Worm (Caenorhabditis elegans): ENCODE data around the gene C35D10.7.

ce11 chrIII:4900260-4900659 is 44.3 kb downstream of the C35D10.7 start, which contains the start of gene tag-340:
- TF ChIP-seq xnd-1 (tag; optimal IDR thresholded peaks at IDR 0.05), result peak; percentile 51
- TF ChIP-seq dpl-1 (GFP tag; optimal IDR thresholded peaks at IDR 0.05), result no peak
- TF ChIP-seq nfya-1 (tag; optimal IDR thresholded peaks at IDR 0.05; ENCODE audit: borderline replicate concordance, insufficient read depth), result no peak
- TF ChIP-seq ceh-91 (GFP tag; IDR thresholded peaks at IDR 0.05), result no peak
- TF ChIP-seq ama-1 (optimal IDR thresholded peaks at IDR 0.05), result no peak
- TF ChIP-seq ama-1 (GFP tag; optimal IDR thresholded peaks at IDR 0.05), result no peak
- TF ChIP-seq bed-2 (GFP tag; IDR thresholded peaks at IDR 0.05), result no peak
- no peak for TF ChIP-seq zim-3 (tag; optimal IDR thresholded peaks at IDR 0.05)
- TF ChIP-seq Y67H2A.10 (GFP tag; conservative IDR thresholded peaks at IDR 0.05), result no peak
- TF ChIP-seq ets-4 (GFP tag; optimal IDR thresholded peaks at IDR 0.05), result no peak
- TF ChIP-seq hlh-12 (tag; optimal IDR thresholded peaks at IDR 0.05), result no peak
- peak; percentile 58 for TF ChIP-seq snpc-1.3 (tag; optimal IDR thresholded peaks at IDR 0.05; ENCODE audit: insufficient read depth)
- no peak for TF ChIP-seq snpc-1.1 (tag; optimal IDR thresholded peaks at IDR 0.05; ENCODE audit: insufficient read depth)
- TF ChIP-seq dpff-1 (tag; optimal IDR thresholded peaks at IDR 0.05), result no peak

All from whole organism, young adult.